Worm (Caenorhabditis elegans): ENCODE measurements around the gene Y44A6D.3.

DNA sequence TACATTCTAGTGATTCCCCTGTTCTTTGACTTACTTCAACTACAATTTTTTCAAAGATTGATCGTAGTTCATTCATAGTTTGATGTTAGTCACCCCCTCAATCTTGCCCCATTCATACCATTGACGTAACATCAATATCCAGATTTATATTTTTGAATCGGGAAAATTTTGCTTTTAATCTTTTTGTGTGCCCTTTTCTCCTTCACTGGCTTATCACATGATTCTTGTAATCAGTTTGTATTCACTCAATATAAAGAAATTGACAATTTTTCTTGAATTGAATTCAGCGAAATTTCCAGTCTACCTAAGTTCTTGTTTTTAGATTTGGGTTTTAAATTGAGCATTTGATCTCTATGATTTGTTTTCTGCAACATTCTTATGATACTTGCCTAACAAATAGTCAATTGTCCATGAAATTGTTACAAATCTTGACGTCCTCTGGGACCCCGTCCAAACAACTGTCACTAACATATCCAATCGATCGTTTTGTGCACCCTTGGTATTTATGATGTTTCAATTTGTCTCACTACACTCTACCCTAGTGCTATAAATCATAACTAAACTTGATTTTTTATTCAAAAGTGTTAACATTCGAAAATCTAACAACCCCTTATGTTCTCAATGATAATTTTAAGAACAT is 12.4 kb downstream of the Y44A6D.3 start:
- TF ChIP-seq ama-1 (optimal IDR thresholded peaks at IDR 0.05) = no peak
- TF ChIP-seq ama-1 (GFP tag; optimal IDR thresholded peaks at IDR 0.05) = no peak
- no peak for TF ChIP-seq akir-1 (GFP tag; optimal IDR thresholded peaks at IDR 0.05)
- no peak for TF ChIP-seq F49E8.2 (tag; optimal IDR thresholded peaks at IDR 0.05; ENCODE audit: insufficient read depth)
- TF ChIP-seq lsl-1 (GFP tag; optimal IDR thresholded peaks at IDR 0.05) = no peak
- no peak for TF ChIP-seq him-1 (tag; optimal IDR thresholded peaks at IDR 0.05)
- TF ChIP-seq sea-2 (GFP tag; IDR thresholded peaks at IDR 0.05) = no peak
- no peak for TF ChIP-seq hlh-12 (tag; optimal IDR thresholded peaks at IDR 0.05)
- no peak for TF ChIP-seq ztf-28 (GFP tag; IDR thresholded peaks at IDR 0.05)
- TF ChIP-seq Y53F4B.3 (GFP tag; IDR thresholded peaks at IDR 0.05) = no peak
- TF ChIP-seq K11D2.4 (GFP tag; IDR thresholded peaks at IDR 0.05) = no peak
- no peak for TF ChIP-seq lsy-27 (tag; optimal IDR thresholded peaks at IDR 0.05; ENCODE audit: borderline replicate concordance, insufficient read depth)
- no peak for TF ChIP-seq K12H6.12 (tag; optimal IDR thresholded peaks at IDR 0.05)
- no peak for TF ChIP-seq rpc-1 (optimal IDR thresholded peaks at IDR 0.05)
- no peak for TF ChIP-seq rpc-1 (tag; optimal IDR thresholded peaks at IDR 0.05)

All from whole organism, young adult.